Fruit fly (Drosophila melanogaster) whole organism, wandering third instar larva: ENCODE measurements around the gene tgo.

Experiments used
- Abd-B ChIP-seq: fragments of >200 bp; optimal IDR thresholded peaks from 2 replicates; lab custom pipeline; 2017; ENCODE audit warnings: missing biosample characterization, missing genetic modification characterization
- CrebA ChIP-seq: fragments of 200-800 bp; sonication (Bioruptor generic); optimal IDR thresholded peaks from 2 replicates; lab custom pipeline; 2016; ENCODE audit warnings: missing biosample characterization, mild to moderate bottlenecking, missing genetic modification characterization, borderline replicate concordance
- Dfd ChIP-seq: fragments of >200 bp; optimal IDR thresholded peaks from 2 replicates; lab custom pipeline; 2017; ENCODE audit warnings: missing biosample characterization, missing genetic modification characterization
- GATAd ChIP-seq: sonication (Bioruptor generic); optimal IDR thresholded peaks from 2 replicates; lab custom pipeline; 2016; ENCODE audit warnings: missing biosample characterization, missing genetic modification characterization
- Myc ChIP-seq: fragments of >200 bp; optimal IDR thresholded peaks from 2 replicates; lab custom pipeline; 2017
- dl ChIP-seq, 2 experiments: fragments of 175-275, 200-275 bp in 1 of 2; fragments of 200-275 bp in 1 of 2; sonication (Bioruptor generic); optimal IDR thresholded peaks; lab custom pipeline; 2018; ENCODE audit warnings: mild to moderate bottlenecking in 2 of 2, missing biosample characterization in 2 of 2, missing genetic modification characterization in 2 of 2, moderate library complexity in 2 of 2; ENCODE audit not compliant: partially characterized antibody in 2 of 2, insufficient read depth in 1 of 2
- foxo ChIP-seq, 2 experiments: fragments of 200-800 bp; sonication (Bioruptor generic); optimal IDR thresholded peaks; 2 replicates in 1 of 2; 3 replicates in 1 of 2; lab custom pipeline; 2016 to 2017; ENCODE audit warnings: missing biosample characterization in 2 of 2, missing genetic modification characterization in 2 of 2
- h ChIP-seq: fragments of 200-800 bp; sonication (Bioruptor generic); optimal IDR thresholded peaks from 3 replicates; lab custom pipeline; 2016; ENCODE audit warnings: missing biosample characterization, mild to moderate bottlenecking, missing genetic modification characterization
- jim ChIP-seq: fragments of 175-275, 200-325 bp; sonication (Bioruptor generic); optimal IDR thresholded peaks from 2 replicates; lab custom pipeline; 2016; ENCODE audit warnings: missing biosample characterization, mild to moderate bottlenecking, missing genetic modification characterization
- pan ChIP-seq: fragments of >200 bp; optimal IDR thresholded peaks from 2 replicates; lab custom pipeline; 2017
- psq ChIP-seq: fragments of 200-800 bp; sonication (Bioruptor generic); optimal IDR thresholded peaks from 3 replicates; lab custom pipeline; 2017; ENCODE audit warnings: missing biosample characterization, mild to moderate bottlenecking, missing genetic modification characterization, moderate library complexity
- usp ChIP-seq: fragments of >200 bp; optimal IDR thresholded peaks from 2 replicates; lab custom pipeline; 2017; ENCODE audit warnings: missing biosample characterization, missing genetic modification characterization

DNA sequence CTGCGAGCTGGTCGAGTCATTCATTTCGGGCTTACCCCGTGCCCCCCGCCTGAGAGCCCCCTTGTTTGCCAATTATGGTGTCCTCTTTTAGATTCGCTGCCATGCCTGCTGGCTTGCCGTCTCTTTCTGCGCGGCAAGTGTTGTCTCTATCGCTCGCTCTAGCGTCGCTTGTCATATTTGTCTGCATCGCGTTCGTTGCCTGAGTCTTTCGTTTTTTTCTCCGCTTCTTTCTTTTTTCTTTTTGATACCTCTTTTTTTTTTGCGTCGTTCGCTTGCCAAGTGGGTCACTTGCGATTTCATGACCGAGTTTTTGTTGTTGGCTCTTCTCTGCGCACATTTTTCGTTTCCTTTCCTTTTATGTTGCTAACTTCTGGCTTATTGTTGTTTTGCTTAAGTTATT, 48.0 kb downstream of the tgo start:
- TF ChIP-seq jim (GFP tag; lab: Kevin White, UChicago) (no peak), GATAd (GFP tag; lab: Kevin White, UChicago) (no peak), dl (GFP tag; optimal IDR thresholded peaks at IDR 0.05; lab: Kevin White, UChicago; ENCODE audit: insufficient read depth in 1 of 2, partially characterized antibody in 2 of 2) (no peak), psq (peak; percentile 43), CrebA (no peak), usp (GFP tag; lab: Kevin White, UChicago) (no peak), Myc (lab: Kevin White, UChicago) (no peak), foxo (GFP tag; optimal IDR thresholded peaks at IDR 0.05; lab: Kevin White, UChicago) (no peak), h (no peak), pan (no peak), Dfd (GFP tag; lab: Kevin White, UChicago) (no peak), Abd-B (no peak)
